Worm (Caenorhabditis elegans): ENCODE results near the gene gst-4.

- TF ChIP-seq ztf-29 (GFP tag; IDR thresholded peaks at IDR 0.05), result no peak
- no peak for TF ChIP-seq ref-1 (GFP tag; conservative IDR thresholded peaks at IDR 0.05)
- no peak for TF ChIP-seq flt-1 (GFP tag; IDR thresholded peaks at IDR 0.05)
- TF ChIP-seq cog-1 (tag; optimal IDR thresholded peaks at IDR 0.05), result no peak
- TF ChIP-seq med-1 (GFP tag; optimal IDR thresholded peaks at IDR 0.05; ENCODE audit: insufficient read depth), result no peak
- TF ChIP-seq ztf-23 (GFP tag; IDR thresholded peaks at IDR 0.05), result peak; percentile 50; the same call in 1 of the 2 replicates
- TF ChIP-seq klf-2 (GFP tag; conservative IDR thresholded peaks at IDR 0.05), result no peak
- no peak for TF ChIP-seq tab-1 (GFP tag; IDR thresholded peaks at IDR 0.05)
These were observed 13.1 kb upstream of the gst-4 start, which contains the start of the genes gtbp-1 and K08F4.3 for ce11 chrIV:10128906-10129386.

Measured in whole organism, midembryonic.